Worm (Caenorhabditis elegans): ENCODE data around the gene trx-5.

The trx-5 gene

DNA sequence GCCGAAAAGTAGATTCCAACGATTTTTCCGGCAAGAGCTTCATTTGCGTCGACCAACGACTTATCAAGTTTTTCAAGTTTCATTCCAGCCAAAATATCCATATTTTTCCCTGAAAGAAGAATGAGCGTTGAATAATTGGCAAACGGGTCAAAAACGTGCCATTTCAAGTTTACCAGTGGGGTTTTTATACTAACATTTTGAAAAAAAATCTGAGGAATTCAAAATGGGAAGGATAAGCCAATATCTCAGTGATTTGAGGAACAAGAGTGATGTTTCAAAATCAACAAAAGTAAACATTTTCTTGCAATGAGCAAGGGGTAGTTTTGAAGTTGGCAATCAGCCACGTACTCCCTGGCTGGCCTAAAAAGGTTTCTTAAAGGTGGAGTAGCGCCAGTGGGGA, at the start of gene trx-5:
Gene trx-5 (minus strand): TSS at position 101 of the 400 bp plus-strand sequence.
- no peak for TF ChIP-seq unc-120 (tag; optimal IDR thresholded peaks at IDR 0.05; ENCODE audit: poor library complexity, severe bottlenecking)
- TF ChIP-seq sem-2 (GFP tag; optimal IDR thresholded peaks at IDR 0.05): no peak
- no peak for TF ChIP-seq nhr-237 (tag; optimal IDR thresholded peaks at IDR 0.05)
- no peak for TF ChIP-seq lsy-2 (tag; optimal IDR thresholded peaks at IDR 0.05)
- TF ChIP-seq lin-32 (GFP tag; optimal IDR thresholded peaks at IDR 0.05): no peak
- no peak for TF ChIP-seq bed-3 (GFP tag; optimal IDR thresholded peaks at IDR 0.05)
- no peak for TF ChIP-seq ceh-83 (GFP tag; optimal IDR thresholded peaks at IDR 0.05)
- no peak for TF ChIP-seq pha-4 (tag; optimal IDR thresholded peaks at IDR 0.05)
- TF ChIP-seq mep-1 (tag; optimal IDR thresholded peaks at IDR 0.05): no peak
- no peak for TF ChIP-seq cnd-1 (tag; optimal IDR thresholded peaks at IDR 0.05)
- no peak for TF ChIP-seq ham-2 (GFP tag; optimal IDR thresholded peaks at IDR 0.05)
- no peak for TF ChIP-seq nhr-2 (tag; optimal IDR thresholded peaks at IDR 0.05)

DNA sequence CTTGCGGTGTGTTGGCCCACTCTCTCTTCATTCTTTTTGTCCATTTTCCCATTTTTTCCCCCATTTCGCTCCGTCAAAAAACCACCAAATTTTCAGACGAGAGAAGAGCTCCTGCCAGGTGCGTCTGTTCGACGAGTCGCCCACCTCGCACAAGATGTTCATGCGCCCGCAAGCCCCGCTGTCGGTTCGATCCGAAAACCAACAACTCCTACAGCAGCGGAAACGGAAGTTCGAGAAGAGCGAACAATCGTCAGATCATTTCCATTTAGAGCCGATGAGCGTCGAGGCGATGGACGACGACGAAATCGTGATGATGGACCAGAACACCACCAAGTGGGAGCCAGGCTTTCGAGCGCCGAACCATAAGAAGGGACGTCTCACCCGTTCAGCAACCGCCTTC, 49.0 kb upstream of the trx-5 start:
- TF ChIP-seq cnd-1 (tag; optimal IDR thresholded peaks at IDR 0.05) (peak; percentile 18), unc-39 (tag; optimal IDR thresholded peaks at IDR 0.05) (no peak)

ce11 chrV:1579790-1580189, 45.6 kb upstream of the trx-5 start:
- no peak for TF ChIP-seq lin-32 (GFP tag; optimal IDR thresholded peaks at IDR 0.05)
- no peak for TF ChIP-seq drap-1 (GFP tag; optimal IDR thresholded peaks at IDR 0.05)
- TF ChIP-seq M03D4.4 (tag; optimal IDR thresholded peaks at IDR 0.05): no peak
- TF ChIP-seq ceh-83 (GFP tag; optimal IDR thresholded peaks at IDR 0.05): no peak
- no peak for TF ChIP-seq pha-4 (tag; optimal IDR thresholded peaks at IDR 0.05)
- no peak for TF ChIP-seq nhr-12 (tag; optimal IDR thresholded peaks at IDR 0.05)
- no peak for TF ChIP-seq zip-8 (tag; optimal IDR thresholded peaks at IDR 0.05)
- TF ChIP-seq bed-3 (GFP tag; optimal IDR thresholded peaks at IDR 0.05): no peak
- no peak for TF ChIP-seq cnd-1 (tag; optimal IDR thresholded peaks at IDR 0.05)
- no peak for TF ChIP-seq nhr-2 (tag; optimal IDR thresholded peaks at IDR 0.05)
- TF ChIP-seq sptf-1 (tag; optimal IDR thresholded peaks at IDR 0.05): no peak
- TF ChIP-seq mls-2 (tag; optimal IDR thresholded peaks at IDR 0.05): no peak
- TF ChIP-seq flh-1 (GFP tag; optimal IDR thresholded peaks at IDR 0.05): no peak
- TF ChIP-seq sem-2 (GFP tag; optimal IDR thresholded peaks at IDR 0.05): no peak
- TF ChIP-seq lin-13 (tag; optimal IDR thresholded peaks at IDR 0.05): no peak
- no peak for TF ChIP-seq elt-3 (tag; optimal IDR thresholded peaks at IDR 0.05)
- TF ChIP-seq tbx-8 (GFP tag; optimal IDR thresholded peaks at IDR 0.05): no peak
- no peak for TF ChIP-seq lsy-2 (tag; optimal IDR thresholded peaks at IDR 0.05)
- no peak for TF ChIP-seq unc-62 (GFP tag; optimal IDR thresholded peaks at IDR 0.05)
- TF ChIP-seq ceh-43 (GFP tag; optimal IDR thresholded peaks at IDR 0.05): no peak

DNA sequence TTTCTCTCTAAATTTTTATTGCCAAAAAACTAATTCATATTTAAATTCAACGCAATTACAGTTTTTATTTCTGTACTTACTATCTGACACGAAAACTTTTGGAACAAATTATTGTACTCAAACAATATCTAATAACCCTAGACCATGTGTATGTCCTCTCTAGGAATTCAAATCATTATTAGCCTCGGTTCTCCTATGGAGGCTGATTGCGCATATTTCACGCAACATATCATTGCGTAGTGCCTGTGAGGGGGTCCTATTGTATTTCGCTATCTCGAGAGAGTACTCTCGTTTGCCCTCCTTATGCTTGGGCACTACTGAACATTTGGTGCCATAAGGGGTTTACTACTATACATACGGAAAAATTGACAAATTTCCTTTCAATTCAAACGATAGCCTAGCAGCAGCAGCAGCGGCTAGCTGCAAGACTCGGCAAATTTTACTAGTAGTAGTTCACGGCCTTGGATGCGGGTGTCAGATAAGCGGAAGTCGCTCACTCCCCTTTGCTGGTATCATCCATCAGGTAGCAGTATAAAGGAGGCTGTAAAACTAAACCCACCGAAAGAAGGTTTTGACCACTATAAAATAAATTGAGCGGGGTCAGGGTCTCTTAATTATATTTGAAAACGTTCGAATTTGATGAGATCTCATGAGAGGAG, 44.5 kb upstream of the trx-5 start:
- TF ChIP-seq nhr-2 (tag; optimal IDR thresholded peaks at IDR 0.05) (peak; percentile 88), nhr-76 (tag; optimal IDR thresholded peaks at IDR 0.05) (no peak), unc-120 (tag; optimal IDR thresholded peaks at IDR 0.05; ENCODE audit: poor library complexity, severe bottlenecking) (no peak), ces-1 (GFP tag; optimal IDR thresholded peaks at IDR 0.05) (no peak), ham-2 (GFP tag; optimal IDR thresholded peaks at IDR 0.05) (peak; percentile 65), flh-1 (GFP tag; optimal IDR thresholded peaks at IDR 0.05) (no peak), elt-1 (tag; optimal IDR thresholded peaks at IDR 0.05; ENCODE audit: borderline replicate concordance, insufficient read depth) (no peak), M03D4.4 (tag; optimal IDR thresholded peaks at IDR 0.05) (peak; percentile 23), zip-8 (tag; optimal IDR thresholded peaks at IDR 0.05) (peak; percentile 87), ztf-11 (tag; optimal IDR thresholded peaks at IDR 0.05) (peak; percentile 34), nhr-237 (tag; optimal IDR thresholded peaks at IDR 0.05) (no peak), lsy-2 (tag; optimal IDR thresholded peaks at IDR 0.05) (no peak), tbx-8 (GFP tag; optimal IDR thresholded peaks at IDR 0.05) (no peak), cnd-1 (tag; optimal IDR thresholded peaks at IDR 0.05) (peak; percentile 26)

- no peak for TF ChIP-seq ceh-39 (tag; optimal IDR thresholded peaks at IDR 0.05)
- TF ChIP-seq blmp-1 (tag; optimal IDR thresholded peaks at IDR 0.05): no peak
- TF ChIP-seq sptf-1 (tag; optimal IDR thresholded peaks at IDR 0.05): no peak
- TF ChIP-seq hlh-1 (tag; optimal IDR thresholded peaks at IDR 0.05): no peak
- no peak for TF ChIP-seq nhr-76 (tag; optimal IDR thresholded peaks at IDR 0.05)
- peak; percentile 24 for TF ChIP-seq ceh-43 (GFP tag; optimal IDR thresholded peaks at IDR 0.05)
- no peak for TF ChIP-seq elt-3 (tag; optimal IDR thresholded peaks at IDR 0.05)
- TF ChIP-seq ces-1 (GFP tag; optimal IDR thresholded peaks at IDR 0.05): no peak
- no peak for TF ChIP-seq lin-13 (tag; optimal IDR thresholded peaks at IDR 0.05)
- TF ChIP-seq ztf-11 (tag; optimal IDR thresholded peaks at IDR 0.05): no peak
- no peak for TF ChIP-seq lin-32 (GFP tag; optimal IDR thresholded peaks at IDR 0.05)
- TF ChIP-seq mep-1 (tag; optimal IDR thresholded peaks at IDR 0.05): no peak
- TF ChIP-seq nhr-2 (tag; optimal IDR thresholded peaks at IDR 0.05): peak; percentile 72
- no peak for TF ChIP-seq mls-2 (tag; optimal IDR thresholded peaks at IDR 0.05)
- TF ChIP-seq nhr-28 (tag; optimal IDR thresholded peaks at IDR 0.05): no peak
- TF ChIP-seq bed-3 (GFP tag; optimal IDR thresholded peaks at IDR 0.05): no peak
- TF ChIP-seq snpc-4 (tag; optimal IDR thresholded peaks at IDR 0.05): no peak
- TF ChIP-seq lsy-2 (tag; optimal IDR thresholded peaks at IDR 0.05): no peak
- no peak for TF ChIP-seq nhr-12 (tag; optimal IDR thresholded peaks at IDR 0.05)
- TF ChIP-seq mab-5 (tag; optimal IDR thresholded peaks at IDR 0.05): no peak
- peak; percentile 49 for TF ChIP-seq M03D4.4 (tag; optimal IDR thresholded peaks at IDR 0.05)
- TF ChIP-seq ceh-83 (GFP tag; optimal IDR thresholded peaks at IDR 0.05): peak; percentile 32
- no peak for TF ChIP-seq elt-1 (tag; optimal IDR thresholded peaks at IDR 0.05; ENCODE audit: borderline replicate concordance, insufficient read depth)
- TF ChIP-seq unc-39 (tag; optimal IDR thresholded peaks at IDR 0.05): no peak
- no peak for TF ChIP-seq ham-2 (GFP tag; optimal IDR thresholded peaks at IDR 0.05)
- no peak for TF ChIP-seq unc-62 (GFP tag; optimal IDR thresholded peaks at IDR 0.05)
These were observed 43.0 kb upstream of the trx-5 start for ce11 chrV:1577092-1577709.

Data from whole organism, mixed stage, embryonic.